Fruit fly (Drosophila melanogaster) whole organism, pupa: Measurements from ENCODE around the gene CG11983.

Experiments
- CG10348 ChIP-seq: fragments of 200-800 bp; sonication (Bioruptor generic); IDR thresholded peaks from 2 replicates; pipeline ENCODE4 v1.3.6; 2022; ENCODE audit warnings: missing biosample characterization, missing genetic modification characterization
- CG12605 ChIP-seq: fragments of 200-800 bp; sonication (Bioruptor generic); IDR thresholded peaks from 2 replicates; pipeline ENCODE4 v1.3.6; 2022; ENCODE audit warnings: missing biosample characterization, missing genetic modification characterization
- CG13204 ChIP-seq: fragments of 200-800 bp; sonication (Bioruptor generic); optimal IDR thresholded peaks from 2 replicates; lab custom pipeline; 2018; ENCODE audit warnings: missing biosample characterization, mild to moderate bottlenecking, missing genetic modification characterization, moderate library complexity
- CG14655 ChIP-seq: fragments of 200-800 bp; sonication (Bioruptor generic); optimal IDR thresholded peaks from 3 replicates; lab custom pipeline; 2017; ENCODE audit warnings: mild to moderate bottlenecking, missing biosample characterization, missing genetic modification reagents, missing genetic modification characterization
- CG15710 ChIP-seq: fragments of 200-800 bp; sonication (Bioruptor generic); optimal IDR thresholded peaks from 2 replicates; lab custom pipeline; 2018; ENCODE audit warnings: missing biosample characterization, mild to moderate bottlenecking, missing genetic modification characterization, moderate library complexity
- CG17806 ChIP-seq: fragments of 200-800 bp; sonication (Bioruptor generic); optimal IDR thresholded peaks from 2 replicates; lab custom pipeline; 2018; ENCODE audit warnings: missing biosample characterization, mild to moderate bottlenecking, missing genetic modification characterization, moderate library complexity
- CG32121 ChIP-seq: fragments of 200-800 bp; sonication (Bioruptor generic); IDR thresholded peaks from 2 replicates; pipeline ENCODE4 v1.3.6; 2022; ENCODE audit warnings: missing biosample characterization, missing genetic modification characterization
- CG34367 ChIP-seq: fragments of 200-800 bp; sonication (Bioruptor generic); optimal IDR thresholded peaks from 2 replicates; lab custom pipeline; 2018; ENCODE audit warnings: missing biosample characterization, mild to moderate bottlenecking, missing genetic modification characterization
- CG4496 ChIP-seq: fragments of 200-800 bp; sonication (Bioruptor generic); IDR thresholded peaks from 3 replicates; pipeline ENCODE4 v1.3.6; 2022; ENCODE audit warnings: missing biosample characterization, missing genetic modification characterization
- CG8159 ChIP-seq: fragments of 200-800 bp; sonication (Bioruptor generic); optimal IDR thresholded peaks from 3 replicates; lab custom pipeline; 2018; ENCODE audit warnings: missing biosample characterization, mild to moderate bottlenecking, missing genetic modification characterization, moderate library complexity
- CG8301 ChIP-seq: fragments of 200-800 bp; sonication (Bioruptor generic); optimal IDR thresholded peaks from 2 replicates; lab custom pipeline; 2018; ENCODE audit warnings: missing biosample characterization, mild to moderate bottlenecking, missing genetic modification characterization
- CG9948 ChIP-seq: fragments of 200-800 bp; sonication (Bioruptor generic); optimal IDR thresholded peaks from 2 replicates; lab custom pipeline; 2018; ENCODE audit warnings: missing biosample characterization, mild to moderate bottlenecking, missing genetic modification characterization, moderate library complexity
- D1 ChIP-seq: fragments of 200-800 bp; sonication (Bioruptor generic); optimal IDR thresholded peaks from 2 replicates; lab custom pipeline; 2018; ENCODE audit warnings: missing biosample characterization, mild to moderate bottlenecking, missing genetic modification characterization, moderate library complexity
- EcR ChIP-seq: fragments of 200-800 bp; sonication (Bioruptor generic); optimal IDR thresholded peaks from 3 replicates; lab custom pipeline; 2019; ENCODE audit warnings: missing biosample characterization, missing genetic modification characterization, mild to moderate bottlenecking, moderate library complexity, missing genetic modification reagents
- Ets98B ChIP-seq: fragments of 200-800 bp; sonication (Bioruptor generic); IDR thresholded peaks from 2 replicates; pipeline ENCODE4 v1.3.6; 2022; ENCODE audit warnings: missing biosample characterization, missing genetic modification characterization
- Pif1A ChIP-seq: fragments of 200-800 bp; sonication (Bioruptor generic); optimal IDR thresholded peaks from 3 replicates; lab custom pipeline; 2016; ENCODE audit warnings: missing biosample characterization, missing genetic modification characterization
- Pif1B ChIP-seq: fragments of 200-800 bp; sonication (Bioruptor generic); optimal IDR thresholded peaks from 3 replicates; lab custom pipeline; 2016; ENCODE audit warnings: missing biosample characterization, missing genetic modification characterization
- Snoo ChIP-seq: fragments of 200-800 bp; sonication (Bioruptor generic); optimal IDR thresholded peaks from 3 replicates; lab custom pipeline; 2017; ENCODE audit warnings: missing biosample characterization, mild to moderate bottlenecking, missing genetic modification characterization, inconsistent platforms
- fd96Ca ChIP-seq: fragments of 200-800 bp; sonication (Bioruptor generic); IDR thresholded peaks from 3 replicates; pipeline ENCODE4 v1.3.6; 2022; ENCODE audit warnings: missing biosample characterization, missing genetic modification characterization
- gl ChIP-seq: fragments of 200-800 bp; sonication (Bioruptor generic); optimal IDR thresholded peaks from 2 replicates; lab custom pipeline; 2018; ENCODE audit warnings: missing biosample characterization, mild to moderate bottlenecking, missing genetic modification characterization
- rn ChIP-seq: fragments of 200-800 bp; sonication (Bioruptor generic); IDR thresholded peaks from 2 replicates; pipeline ENCODE4 v1.3.6; 2022; ENCODE audit warnings: missing biosample characterization, missing genetic modification characterization

The CG11983 gene

DNA sequence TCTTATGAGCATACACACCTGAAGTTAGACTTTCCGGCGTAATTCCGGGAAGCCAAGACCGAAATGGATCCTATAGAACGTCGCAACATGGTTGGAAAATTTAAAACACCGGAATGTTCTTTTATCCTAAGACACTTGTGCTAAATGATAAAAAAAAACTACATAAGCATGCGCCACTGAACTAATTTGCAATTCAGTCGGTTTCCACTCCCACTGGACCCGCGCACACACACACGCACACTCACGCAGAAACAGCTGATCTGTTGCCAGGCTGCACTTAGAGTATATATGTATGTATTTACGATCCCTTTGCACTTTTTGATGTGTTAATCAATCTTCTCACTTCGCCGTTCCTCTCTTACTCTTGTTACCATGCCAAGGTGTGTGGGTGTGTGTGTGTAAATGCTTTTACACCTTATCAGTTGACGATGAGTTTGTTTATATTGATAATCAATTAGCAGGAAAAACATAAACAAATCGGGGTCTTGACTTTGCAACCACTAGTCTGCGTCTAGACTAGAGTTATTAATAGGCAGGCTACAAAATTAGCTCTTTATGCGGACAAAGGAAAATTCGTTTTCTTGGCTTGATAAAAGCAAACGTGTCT is 40.4 kb downstream of the CG11983 start, which contains the start of gene Mst85C:
Gene Mst85C, plus strand, starts transcription at position 180 of the 607 bp plus-strand sequence.
- TF ChIP-seq gl (peak; percentile 37), EcR (GFP tag; lab: Kevin White, UChicago) (peak; percentile 50), CG15710 (no peak)

DNA sequence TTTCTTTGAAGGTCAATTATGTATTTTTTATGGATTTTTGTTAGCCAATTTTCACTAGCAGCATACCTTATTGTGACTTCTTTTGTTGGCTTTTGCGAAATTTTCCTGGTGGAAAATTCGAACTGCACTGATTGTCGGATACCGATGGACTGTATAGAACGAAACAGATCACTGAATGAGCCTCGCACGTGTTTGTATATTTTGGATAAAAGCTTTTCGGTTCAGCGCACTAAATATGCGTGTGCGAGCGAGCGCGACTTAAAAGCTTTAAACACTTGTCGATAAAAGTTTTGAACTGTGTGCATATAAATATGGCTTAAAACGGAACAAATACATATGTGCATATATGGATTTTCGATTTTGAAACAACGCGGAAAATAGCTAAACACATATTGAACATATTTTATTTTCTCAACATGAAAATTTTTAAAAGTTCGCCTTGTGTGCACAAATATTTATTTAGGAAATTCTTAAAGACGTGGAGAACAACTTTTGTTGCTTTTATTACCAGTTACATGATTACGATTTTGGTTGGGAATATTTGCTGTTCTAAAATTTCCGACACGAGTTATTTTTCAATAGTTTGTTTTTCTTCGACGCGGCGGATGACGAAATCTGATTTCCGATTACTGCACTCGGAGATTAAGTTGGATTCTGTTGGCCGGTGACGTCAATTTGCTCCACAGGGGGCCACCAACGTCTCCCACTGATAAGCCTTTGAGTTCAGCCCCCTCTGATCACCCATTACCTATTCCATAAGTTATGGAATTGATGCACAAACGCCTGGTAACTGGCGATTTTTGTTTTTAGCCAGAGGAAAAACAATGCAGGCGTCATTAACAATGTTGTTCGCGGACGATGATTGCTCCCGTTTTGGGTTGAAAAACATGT is 41.2 kb downstream of the CG11983 start:
- TF ChIP-seq Pif1A (no peak), D1 (tag; lab: Kevin White, UChicago) (peak; percentile 40)

DNA sequence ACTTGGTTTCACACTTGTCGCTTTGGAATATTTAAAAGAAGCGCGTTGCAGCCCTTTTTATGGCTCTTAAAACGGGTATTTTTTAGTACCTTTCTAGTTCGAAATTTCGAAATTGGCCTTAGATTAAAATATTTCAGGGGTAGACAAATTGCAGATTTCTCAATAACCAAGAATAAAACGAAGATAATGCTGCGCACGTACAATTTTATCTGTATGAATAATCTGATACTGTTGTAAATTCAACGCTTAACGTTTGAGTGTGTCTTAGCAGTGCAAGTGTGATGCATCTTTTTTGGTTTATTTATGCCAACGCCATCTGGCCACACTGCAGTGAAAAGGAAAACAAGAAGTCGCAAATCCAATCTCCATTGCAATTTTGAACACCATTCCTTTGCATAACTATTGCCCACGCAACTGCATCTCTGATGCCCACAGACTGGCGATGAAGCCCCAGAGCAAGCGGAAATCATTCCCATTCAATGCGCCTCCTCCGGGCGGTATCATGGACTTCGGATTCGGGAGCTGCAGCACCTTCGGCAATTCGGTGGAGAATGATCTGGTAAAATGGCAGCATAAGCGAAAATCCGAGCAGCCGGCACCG is 42.5 kb downstream of the CG11983 start, which contains the start of gene Nmdmc:
Gene Nmdmc, minus strand, starts transcription at position 37 of the 601 bp plus-strand sequence.
- no peak for TF ChIP-seq CG14655 (GFP tag; lab: Kevin White, UChicago)
- no peak for TF ChIP-seq Pif1B
- TF ChIP-seq CG8301 (tag; lab: Kevin White, UChicago) = no peak
- TF ChIP-seq Snoo (tag; lab: Kevin White, UChicago) = no peak
- TF ChIP-seq rn (GFP tag; lab: Robert Waterston, UW) = no peak
- TF ChIP-seq CG15710 = no peak
- no peak for TF ChIP-seq gl
- no peak for TF ChIP-seq CG4496 (GFP tag; lab: Robert Waterston, UW)
- no peak for TF ChIP-seq CG12605
- no peak for TF ChIP-seq CG32121 (GFP tag; lab: Robert Waterston, UW)
- no peak for TF ChIP-seq CG34367 (tag; lab: Kevin White, UChicago)
- TF ChIP-seq Ets98B = no peak
- no peak for TF ChIP-seq Pif1A
- TF ChIP-seq CG10348 = no peak

DNA sequence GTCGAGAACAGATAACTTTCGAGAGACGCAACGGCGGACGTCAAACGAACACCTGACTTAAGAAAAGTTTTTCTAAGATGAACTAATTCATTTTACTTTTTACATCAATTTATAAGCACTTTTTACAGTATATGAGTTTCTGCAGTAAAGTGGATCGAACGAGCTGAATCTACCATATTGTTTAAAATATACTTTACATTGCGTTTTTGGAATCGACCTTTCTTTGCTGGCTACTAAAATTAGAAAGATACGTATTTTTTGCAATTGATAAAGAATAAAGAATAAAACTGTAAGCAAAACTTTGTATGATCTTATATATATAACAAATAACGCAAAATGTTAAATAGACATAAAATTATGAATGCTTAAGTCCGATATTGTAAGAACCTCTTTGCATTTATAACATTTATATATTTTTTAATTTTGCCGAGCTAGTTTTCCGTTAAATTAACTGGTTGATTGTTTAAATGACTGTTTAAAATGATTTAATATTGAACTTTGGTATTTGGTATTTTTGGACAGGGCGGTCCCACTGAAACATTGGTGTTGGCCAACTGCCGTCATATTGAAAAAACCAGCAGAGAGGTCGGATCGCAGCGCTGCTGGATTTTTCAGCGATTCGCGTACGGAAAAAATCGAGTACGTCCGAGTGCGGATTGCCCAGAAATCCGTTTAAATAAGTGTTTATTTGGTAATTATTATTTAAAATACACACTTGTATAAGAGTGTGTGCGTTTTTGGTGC is 44.0 kb downstream of the CG11983 start, which contains the start of gene Kdm2:
Gene Kdm2, plus strand, starts transcription at position 559 of the 744 bp plus-strand sequence.
- TF ChIP-seq D1 (tag; lab: Kevin White, UChicago) (peak; percentile 5), Pif1B (peak; percentile 32), Pif1A (peak; percentile 47), EcR (GFP tag; lab: Kevin White, UChicago) (no peak), CG32121 (GFP tag; lab: Robert Waterston, UW) (no peak), CG8301 (tag; lab: Kevin White, UChicago) (no peak)

DNA sequence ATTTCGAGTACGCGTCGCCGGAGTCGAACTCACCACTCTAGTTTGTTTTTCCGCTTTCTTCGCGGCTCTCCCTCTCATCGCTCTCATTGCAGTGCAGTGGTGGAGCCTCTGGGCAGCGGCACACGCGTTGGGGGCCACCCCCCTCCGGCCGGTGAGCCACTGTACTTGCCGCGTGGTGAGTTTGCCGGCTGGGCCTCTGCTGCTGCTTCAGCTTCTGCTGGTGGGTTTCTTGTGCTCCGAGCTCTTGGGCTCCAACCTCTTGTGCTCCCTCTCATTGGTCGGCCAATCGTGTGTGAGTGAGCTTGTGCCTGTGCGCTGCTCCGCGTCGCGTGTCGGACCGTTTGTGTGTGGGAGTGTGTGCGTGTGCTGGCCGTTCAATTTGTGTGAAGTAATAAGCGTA is 44.9 kb downstream of the CG11983 start:
- TF ChIP-seq CG34367 (tag; lab: Kevin White, UChicago) (no peak), fd96Ca (GFP tag; lab: Robert Waterston, UW) (no peak), Ets98B (no peak), CG9948 (no peak), gl (peak; percentile 74), CG13204 (GFP tag; lab: Kevin White, UChicago) (peak; percentile 95), CG32121 (GFP tag; lab: Robert Waterston, UW) (no peak), Pif1B (peak; percentile 57), D1 (tag; lab: Kevin White, UChicago) (no peak), CG4496 (GFP tag; lab: Robert Waterston, UW) (no peak), CG15710 (peak; percentile 36), CG10348 (no peak), Snoo (tag; lab: Kevin White, UChicago) (peak; percentile 57), CG8159 (tag; lab: Kevin White, UChicago) (peak; percentile 60), CG8301 (tag; lab: Kevin White, UChicago) (peak; percentile 44), CG14655 (GFP tag; lab: Kevin White, UChicago) (peak; percentile 53), CG17806 (tag; lab: Kevin White, UChicago) (peak; percentile 41), Pif1A (peak; percentile 56), CG12605 (no peak), EcR (GFP tag; lab: Kevin White, UChicago) (peak; percentile 44), rn (GFP tag; lab: Robert Waterston, UW) (no peak)
- TF ChIP-seq, all 21 proteins: peak for 11

DNA sequence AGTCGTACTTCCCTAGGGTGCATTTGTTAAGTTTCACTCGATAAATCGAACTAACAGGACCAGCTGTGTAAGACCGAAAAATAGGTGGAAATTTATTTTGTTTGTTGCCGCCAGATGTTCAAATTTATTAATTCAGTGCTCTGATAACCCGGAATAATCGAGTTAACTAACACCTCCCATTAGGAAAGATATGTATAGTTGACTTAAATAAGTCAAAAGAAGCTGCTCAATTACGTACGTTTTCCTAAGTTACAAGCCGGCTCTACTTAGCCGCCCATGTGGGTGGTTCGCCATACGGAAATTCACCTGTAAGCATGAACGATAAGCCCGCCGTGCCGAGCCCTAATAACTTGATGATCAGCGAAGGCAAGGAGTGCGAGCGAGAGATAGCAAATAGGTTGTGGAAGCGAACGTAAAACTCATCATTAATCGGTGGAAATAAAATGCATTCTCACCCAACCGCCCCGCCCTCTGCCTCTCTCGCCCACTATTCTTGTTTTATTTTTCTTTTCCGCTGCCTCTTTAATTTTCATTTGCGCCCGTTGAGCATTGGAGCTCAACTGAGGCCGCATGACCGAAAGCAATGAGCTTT is 45.8 kb downstream of the CG11983 start:
- TF ChIP-seq D1 (tag; lab: Kevin White, UChicago) (no peak), Pif1B (peak; percentile 22), Ets98B (no peak), CG8301 (tag; lab: Kevin White, UChicago) (peak; percentile 57), CG9948 (peak; percentile 40), fd96Ca (GFP tag; lab: Robert Waterston, UW) (no peak), Snoo (tag; lab: Kevin White, UChicago) (peak; percentile 10), CG4496 (GFP tag; lab: Robert Waterston, UW) (no peak), CG15710 (peak; percentile 64), CG17806 (tag; lab: Kevin White, UChicago) (peak; percentile 16), Pif1A (peak; percentile 53), CG32121 (GFP tag; lab: Robert Waterston, UW) (no peak), rn (GFP tag; lab: Robert Waterston, UW) (no peak), CG8159 (tag; lab: Kevin White, UChicago) (peak; percentile 71), CG13204 (GFP tag; lab: Kevin White, UChicago) (no peak), CG34367 (tag; lab: Kevin White, UChicago) (peak; percentile 27), gl (no peak), CG10348 (no peak), EcR (GFP tag; lab: Kevin White, UChicago) (no peak), CG12605 (no peak), CG14655 (GFP tag; lab: Kevin White, UChicago) (peak; percentile 69)
